Worm (Caenorhabditis elegans) whole organism, L4/young adult: ENCODE measurements around the gene F56D5.3.

Source experiments
- W03F9.2 ChIP-seq: fragments of 150-350 bp; optimal IDR thresholded peaks from 2 replicates; lab custom pipeline; 2014; ENCODE audit warnings: missing biosample characterization, missing genetic modification characterization
- dao-5 ChIP-seq: sonication (generic microtip); optimal IDR thresholded peaks from 2 replicates; lab custom pipeline; 2016; ENCODE audit warnings: missing genotype, missing genetic modification characterization, moderate library complexity, missing compliant biosample characterization
- him-1 ChIP-seq: sonication (generic microtip); optimal IDR thresholded peaks from 2 replicates; lab custom pipeline; 2016; ENCODE audit warnings: missing genotype, missing genetic modification reagents, missing genetic modification characterization, missing compliant biosample characterization

The F56D5.3 gene

DNA sequence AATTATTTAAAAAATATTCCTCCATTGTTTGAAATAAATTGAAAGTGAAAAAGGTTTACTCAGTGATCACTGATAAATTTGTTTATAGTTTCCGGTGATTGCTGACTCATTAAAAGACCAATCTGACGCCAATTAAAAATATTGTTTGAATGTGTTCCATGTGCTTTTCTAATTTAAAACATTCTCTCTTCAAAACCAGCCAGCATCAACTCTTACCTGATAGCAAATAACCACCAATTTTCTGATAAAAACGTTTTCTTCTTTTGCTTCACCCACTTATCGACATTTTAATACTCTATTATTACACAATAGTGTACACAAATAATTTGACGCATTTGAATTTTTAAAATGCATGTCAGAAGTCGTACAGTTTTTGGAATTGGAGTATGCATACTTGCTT, 4.3 kb downstream of the F56D5.3 start, which contains the start of gene F56D5.6:
Gene F56D5.6 (plus strand): TSS at position 208 of the 400 bp plus-strand sequence.
- TF ChIP-seq dao-5 (tag; lab: Kevin White, UChicago) (no peak), him-1 (tag; lab: Kevin White, UChicago) (no peak), W03F9.2 (tag; lab: Kevin White, UChicago) (no peak)

DNA sequence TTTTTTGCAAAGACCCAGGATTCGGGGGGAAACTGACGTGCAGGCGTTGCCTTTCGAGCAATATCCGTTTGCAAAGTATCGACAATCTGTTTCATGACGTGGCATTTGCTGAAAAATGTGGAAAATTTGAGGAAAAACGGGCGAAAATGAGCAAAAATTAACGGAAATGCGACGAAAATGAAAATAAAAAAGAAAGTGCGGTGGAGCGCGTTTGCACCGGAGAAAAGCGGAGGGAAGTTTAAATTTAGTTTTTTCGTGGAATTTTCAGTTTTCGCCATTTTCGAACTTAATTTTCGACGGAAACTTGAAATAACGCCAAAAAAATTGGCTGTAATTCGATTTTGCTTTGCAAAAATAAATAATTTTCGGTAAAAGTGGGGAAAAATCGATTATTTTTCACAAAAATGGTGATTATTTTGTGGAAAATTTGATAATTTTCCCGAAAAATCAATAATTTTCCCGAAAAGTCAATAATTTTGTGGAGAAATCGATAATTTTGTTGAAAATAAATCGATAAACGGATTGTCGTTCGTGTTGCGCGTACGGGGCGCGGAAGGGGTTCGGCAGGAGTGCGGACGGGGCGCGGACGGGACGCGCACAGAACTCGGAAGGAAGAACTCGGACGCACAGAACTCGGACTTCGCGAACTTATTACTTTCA, 6.5 kb downstream of the F56D5.3 start:
- TF ChIP-seq W03F9.2 (tag; lab: Kevin White, UChicago) = no peak
- no peak for TF ChIP-seq dao-5 (tag; lab: Kevin White, UChicago)
- no peak for TF ChIP-seq him-1 (tag; lab: Kevin White, UChicago)

DNA sequence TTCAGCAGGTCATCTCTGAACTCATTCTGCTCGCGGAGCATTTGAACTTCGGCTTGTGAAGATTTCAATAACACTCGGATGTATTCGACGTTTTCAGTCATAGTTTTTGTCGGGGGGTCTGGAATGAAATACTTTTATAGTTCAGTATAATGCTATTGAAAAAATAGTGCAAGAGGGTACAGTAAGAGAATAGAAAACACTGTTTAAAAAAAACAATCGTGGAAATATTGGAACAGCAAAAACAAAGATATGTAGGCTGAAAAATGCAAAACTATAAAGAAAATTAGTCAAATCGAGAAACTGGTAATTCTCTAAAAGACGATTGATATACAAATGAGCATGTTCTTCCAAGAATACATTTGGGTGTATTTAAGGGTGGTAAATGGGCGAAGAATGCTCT, 10.6 kb downstream of the F56D5.3 start, which contains the start of gene F56D5.5:
Gene F56D5.5 (minus strand): TSS at position 101 of the 400 bp plus-strand sequence.
- TF ChIP-seq W03F9.2 (tag; lab: Kevin White, UChicago) = no peak
- no peak for TF ChIP-seq dao-5 (tag; lab: Kevin White, UChicago)
- TF ChIP-seq him-1 (tag; lab: Kevin White, UChicago) = no peak

DNA sequence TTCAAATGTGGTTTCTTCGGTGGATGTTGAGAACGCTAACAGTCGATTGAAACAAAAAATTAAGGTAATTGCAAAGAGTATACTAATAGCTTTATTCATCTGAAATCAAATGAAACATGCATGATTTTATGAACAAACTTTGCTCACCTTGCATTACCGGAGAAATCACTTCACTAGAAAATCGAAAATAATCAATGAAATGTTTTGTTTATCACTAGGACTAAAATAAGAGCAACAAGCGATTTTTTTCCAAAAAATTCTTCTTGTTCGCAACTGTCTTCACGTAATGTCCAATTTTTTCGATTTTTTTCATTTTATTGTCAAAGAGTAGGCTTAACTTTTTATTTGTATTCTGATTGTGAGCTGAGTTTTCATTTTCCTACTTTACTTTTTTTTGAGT, 25.0 kb downstream of the F56D5.3 start, which contains the start of gene F56D5.9:
Gene F56D5.9 (minus strand): TSS at position 101 of the 400 bp plus-strand sequence.
- no peak for TF ChIP-seq dao-5 (tag; lab: Kevin White, UChicago)
- no peak for TF ChIP-seq him-1 (tag; lab: Kevin White, UChicago)
- no peak for TF ChIP-seq W03F9.2 (tag; lab: Kevin White, UChicago)

DNA sequence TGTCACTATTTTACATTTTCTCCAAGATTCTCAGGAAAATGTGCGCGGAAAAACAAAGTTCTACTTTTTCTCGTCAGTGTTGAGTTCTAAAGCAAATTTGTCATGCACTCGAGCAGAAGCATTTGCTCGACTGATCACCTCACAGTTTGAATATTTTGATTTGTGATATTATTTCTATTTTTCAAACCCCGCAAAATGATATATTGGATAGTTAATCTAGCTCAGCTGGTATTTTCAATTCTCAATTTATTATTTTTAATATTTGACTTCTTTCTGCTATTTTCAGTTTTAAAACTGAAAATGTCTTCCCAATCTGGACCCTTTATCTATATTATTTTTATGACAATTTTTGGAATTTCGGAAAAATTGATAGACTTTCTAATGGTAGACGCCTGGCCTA, 25.7 kb downstream of the F56D5.3 start, which contains the start of gene srxa-2:
Gene srxa-2 (plus strand): TSS at position 301 of the 400 bp plus-strand sequence.
- no peak for TF ChIP-seq him-1 (tag; lab: Kevin White, UChicago)
- TF ChIP-seq W03F9.2 (tag; lab: Kevin White, UChicago) = no peak
- no peak for TF ChIP-seq dao-5 (tag; lab: Kevin White, UChicago)

DNA sequence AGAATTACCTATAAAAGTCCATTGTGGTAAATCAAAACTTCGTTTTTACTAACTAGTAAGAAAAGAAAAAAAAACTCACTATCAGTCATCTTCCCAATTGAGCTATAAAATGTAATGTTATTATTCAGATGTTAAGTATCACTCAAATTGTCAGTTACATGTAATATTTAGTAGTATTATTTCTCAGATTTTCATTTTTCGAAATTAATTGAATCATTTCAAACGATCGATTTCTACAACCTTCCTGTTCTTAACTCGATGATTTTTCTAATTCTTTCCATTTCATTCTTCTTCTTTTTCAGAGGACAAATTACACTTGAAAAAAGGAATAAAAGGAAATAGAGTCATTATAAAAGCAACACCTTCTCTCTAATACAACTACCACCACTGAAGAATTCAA, 30.6 kb downstream of the F56D5.3 start, which contains the start of gene F59B8.1:
Gene F59B8.1 (plus strand): TSS at position 301 of the 400 bp plus-strand sequence.
- TF ChIP-seq dao-5 (tag; lab: Kevin White, UChicago) (no peak), W03F9.2 (tag; lab: Kevin White, UChicago) (no peak), him-1 (tag; lab: Kevin White, UChicago) (no peak)

DNA sequence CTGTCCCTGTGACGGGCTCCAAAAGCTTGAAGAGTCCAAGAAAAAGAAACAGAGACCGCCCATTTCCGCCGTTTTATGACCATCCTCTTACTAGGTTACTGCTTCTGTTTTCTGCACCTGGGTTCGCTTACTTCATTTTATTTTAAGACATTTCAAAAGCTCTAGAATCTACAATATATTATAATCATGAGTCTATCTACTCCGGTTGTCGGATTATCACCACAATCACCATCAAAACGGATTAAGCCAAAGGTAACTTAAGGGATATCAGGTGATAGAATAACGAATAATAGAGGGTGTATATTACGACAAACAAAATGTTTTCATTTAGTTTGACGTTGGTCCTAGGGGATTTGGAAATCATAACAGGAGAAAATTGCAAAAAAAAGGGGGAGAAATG, 34.9 kb downstream of the F56D5.3 start:
- TF ChIP-seq W03F9.2 (tag; lab: Kevin White, UChicago) (no peak), him-1 (tag; lab: Kevin White, UChicago) (no peak), dao-5 (tag; lab: Kevin White, UChicago) (no peak)

DNA sequence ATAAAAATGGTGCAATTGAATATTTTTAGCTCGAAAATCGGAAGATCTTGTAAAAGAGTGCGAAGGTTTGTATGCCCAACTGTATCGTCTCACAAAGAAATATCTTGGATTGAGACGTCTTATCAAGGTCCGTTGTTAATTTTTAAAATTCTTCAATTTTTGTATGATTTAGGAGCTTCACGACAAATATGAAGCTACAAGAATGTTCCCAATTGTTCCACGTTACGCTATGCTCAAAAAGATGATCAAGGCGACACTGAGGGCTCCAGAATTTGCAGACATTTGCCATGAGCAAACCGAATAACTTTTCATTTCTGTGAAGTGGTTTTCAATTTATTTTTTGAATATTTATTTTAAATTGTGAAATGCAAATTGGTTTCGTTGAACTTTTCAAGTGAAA, 41.4 kb downstream of the F56D5.3 start:
- no peak for TF ChIP-seq dao-5 (tag; lab: Kevin White, UChicago)
- TF ChIP-seq him-1 (tag; lab: Kevin White, UChicago) = no peak
- TF ChIP-seq W03F9.2 (tag; lab: Kevin White, UChicago) = no peak

DNA sequence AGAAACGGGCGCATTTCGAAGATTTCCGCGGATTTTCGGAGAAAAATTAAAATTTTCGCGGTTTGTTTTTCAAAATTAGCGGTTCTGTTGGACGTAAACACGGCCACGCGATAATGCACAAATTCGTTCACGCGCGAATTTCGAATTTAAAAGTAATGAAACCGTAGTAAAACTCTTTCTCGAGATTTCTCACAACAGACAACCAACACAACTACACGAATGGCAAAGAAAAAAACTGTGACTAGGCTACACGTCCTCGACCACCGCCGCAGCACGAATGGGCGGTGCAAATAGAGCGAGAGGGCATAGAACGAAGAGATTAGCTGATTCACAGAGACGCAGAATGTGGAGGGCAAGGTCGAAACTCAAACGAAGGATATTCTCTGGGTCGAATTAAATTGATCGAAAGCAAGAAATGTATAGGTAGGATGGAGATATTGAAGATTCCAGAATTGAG, 43.5 kb downstream of the F56D5.3 start, which contains the start of gene idh-1:
Gene idh-1 (minus strand): TSS at position 228 of the 457 bp plus-strand sequence.
- TF ChIP-seq him-1 (tag; lab: Kevin White, UChicago) = no peak
- peak; percentile 36 for TF ChIP-seq W03F9.2 (tag; lab: Kevin White, UChicago)

DNA sequence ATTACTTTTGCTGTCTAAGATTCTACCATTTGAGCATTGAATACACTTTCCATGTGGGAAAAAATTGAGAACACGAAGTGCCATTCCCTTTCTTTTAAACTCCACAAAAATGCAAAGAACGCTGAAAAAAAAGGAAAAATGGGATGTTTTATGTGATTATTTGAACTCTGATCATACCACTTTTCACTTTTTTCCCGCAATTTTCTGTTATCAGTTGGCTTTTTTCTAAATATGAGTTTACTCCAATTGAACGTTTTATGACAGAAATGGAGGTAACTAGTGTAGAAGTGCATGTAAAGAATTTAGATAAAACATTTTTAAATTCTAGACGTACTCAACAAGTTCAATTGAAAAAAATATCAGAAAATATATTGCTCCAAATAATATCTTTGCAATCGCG, 44.0 kb downstream of the F56D5.3 start:
- TF ChIP-seq W03F9.2 (tag; lab: Kevin White, UChicago) (no peak), him-1 (tag; lab: Kevin White, UChicago) (no peak), dao-5 (tag; lab: Kevin White, UChicago) (no peak)

DNA sequence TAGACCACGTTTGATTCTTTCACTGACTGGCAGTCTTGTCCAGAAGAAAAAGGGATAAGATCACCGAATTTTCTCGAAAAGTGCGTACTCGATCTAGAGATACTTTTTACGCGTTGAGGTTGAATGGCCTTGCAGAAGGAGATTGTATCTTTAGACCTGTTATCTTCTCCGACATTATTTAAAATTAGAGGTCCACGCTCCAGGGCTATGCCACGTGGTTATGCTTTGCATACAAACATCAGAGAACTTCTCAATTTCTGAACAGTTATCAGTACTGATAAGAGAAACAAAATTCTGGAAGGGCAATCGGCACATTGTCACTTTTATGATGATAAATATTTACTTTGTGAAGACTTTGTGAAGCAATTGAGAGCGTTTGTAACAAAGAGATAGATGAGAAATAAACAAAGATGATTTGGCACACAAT, 44.7 kb downstream of the F56D5.3 start:
- TF ChIP-seq W03F9.2 (tag; lab: Kevin White, UChicago) (peak; percentile 38), dao-5 (tag; lab: Kevin White, UChicago) (no peak)

DNA sequence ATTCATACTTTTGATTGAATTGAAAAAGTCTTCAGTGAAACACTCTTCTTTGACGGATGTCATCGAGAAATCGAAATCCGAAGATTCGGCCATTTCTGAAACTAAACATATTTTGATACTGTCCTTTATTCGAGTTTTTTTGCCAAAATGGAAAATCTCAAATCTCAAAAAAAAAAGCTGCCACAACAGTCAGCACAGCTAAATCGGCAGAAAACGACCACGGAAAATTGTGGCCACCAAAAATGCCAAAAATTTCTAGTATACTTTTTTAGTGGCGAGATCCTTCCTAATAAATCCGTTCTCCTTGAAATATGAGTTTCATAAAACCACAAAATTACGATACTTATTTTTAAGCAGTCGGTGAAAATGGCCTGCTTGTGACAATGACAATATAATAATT, 46.6 kb downstream of the F56D5.3 start, which contains the start of gene F38E11.9:
Gene F38E11.9 (minus strand): TSS at position 101 of the 400 bp plus-strand sequence.
- TF ChIP-seq W03F9.2 (tag; lab: Kevin White, UChicago) = no peak

DNA sequence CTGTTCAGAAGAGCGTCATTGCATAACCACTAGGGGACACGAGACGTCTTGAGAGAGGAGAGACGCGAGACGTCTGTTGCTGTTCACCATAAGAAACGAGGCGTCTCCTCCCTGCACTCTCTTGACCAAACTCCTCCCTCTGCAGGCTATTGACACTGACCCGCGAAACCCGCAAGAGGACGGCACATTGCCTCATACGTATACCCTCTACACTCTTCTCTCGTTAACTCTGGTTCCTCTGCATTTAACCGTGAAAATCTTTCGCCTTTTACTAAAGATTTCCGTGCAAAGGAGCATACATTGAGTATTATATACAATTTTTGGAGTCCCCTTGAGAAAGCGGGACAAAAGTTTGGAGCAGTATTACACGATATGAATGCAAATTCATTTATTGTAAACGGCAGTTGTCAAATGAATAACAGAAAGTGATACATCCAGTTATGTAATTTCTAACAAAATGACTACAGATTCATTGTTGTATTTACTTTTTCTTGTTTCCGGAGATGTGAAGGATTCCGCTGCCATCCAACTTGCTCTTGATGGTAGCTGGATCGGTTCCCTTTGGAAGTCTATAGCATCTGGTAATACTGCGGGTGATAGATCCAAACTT, 47.1 kb downstream of the F56D5.3 start:
- TF ChIP-seq him-1 (tag; lab: Kevin White, UChicago) (peak; percentile 78), dao-5 (tag; lab: Kevin White, UChicago) (no peak), W03F9.2 (tag; lab: Kevin White, UChicago) (peak; percentile 87)
